Worm (Caenorhabditis elegans) whole organism, L4/young adult: ENCODE results near the gene cest-25.
A peak's percentile ranks its signal among the peaks of the same experiment; 100 is the strongest.
"Not testable (repeated sequence)": the region's sequence is repeated elsewhere in the genome, so short reads cannot be mapped to it uniquely, and the experiment has no call there.

ENCODE experiments used
- W03F9.2 ChIP-seq: fragments of 150-350 bp; optimal IDR thresholded peaks from 2 replicates; lab custom pipeline; 2014; ENCODE audit warnings: missing biosample characterization, missing genetic modification characterization
- dao-5 ChIP-seq: sonication (generic microtip); optimal IDR thresholded peaks from 2 replicates; lab custom pipeline; 2016; ENCODE audit warnings: missing genotype, missing genetic modification characterization, moderate library complexity, missing compliant biosample characterization
- him-1 ChIP-seq: sonication (generic microtip); optimal IDR thresholded peaks from 2 replicates; lab custom pipeline; 2016; ENCODE audit warnings: missing genotype, missing genetic modification reagents, missing genetic modification characterization, missing compliant biosample characterization

The cest-25 gene

DNA sequence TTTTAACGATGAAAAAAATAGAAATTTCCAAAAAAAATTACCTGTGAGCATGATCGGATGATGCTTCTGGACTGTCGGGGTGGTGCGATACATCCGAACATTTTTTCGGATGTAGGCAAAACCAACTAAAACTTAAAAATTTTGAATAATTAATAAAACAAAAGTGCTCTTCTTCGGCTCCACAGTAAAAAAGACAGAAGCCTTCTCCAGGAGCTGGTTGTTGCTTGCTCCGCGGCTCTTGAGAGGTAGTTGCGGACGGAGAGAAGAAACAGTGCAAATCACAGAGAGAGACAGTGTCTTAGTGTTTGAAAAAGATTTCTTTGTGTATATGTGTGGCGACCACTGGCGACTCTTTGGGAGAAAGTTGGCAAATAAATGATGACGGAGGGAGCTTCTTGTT is 16.9 kb upstream of the cest-25 start, which contains the start of gene gldi-9:
Gene gldi-9 (minus strand): TSS at position 101 of the 400 bp plus-strand sequence.
- TF ChIP-seq W03F9.2 (tag; lab: Kevin White, UChicago): no peak
- no peak for TF ChIP-seq dao-5 (tag; lab: Kevin White, UChicago)
- TF ChIP-seq him-1 (tag; lab: Kevin White, UChicago): no peak

DNA sequence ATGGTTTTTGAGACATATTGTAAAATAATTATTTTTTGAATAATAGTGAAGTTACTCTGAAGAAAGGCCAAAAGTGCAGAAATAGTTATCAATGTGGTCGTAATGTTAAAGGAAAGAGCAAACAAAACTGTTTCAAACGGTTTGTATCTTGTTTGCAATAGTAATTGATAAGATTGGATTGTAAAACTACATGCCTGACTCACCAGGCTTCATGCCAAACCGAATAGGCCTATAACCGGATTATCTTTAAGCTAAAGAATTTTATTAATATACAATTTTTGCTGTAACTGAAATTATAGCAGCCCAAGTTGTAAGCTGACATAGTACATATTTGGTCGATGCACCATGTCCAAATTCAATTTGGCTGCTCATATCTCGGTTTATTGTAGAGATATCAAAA is 7.2 kb upstream of the cest-25 start, which contains the start of gene Y71H2AM.14:
Gene Y71H2AM.14 (minus strand): TSS at position 101 of the 400 bp plus-strand sequence.
- TF ChIP-seq dao-5 (tag; lab: Kevin White, UChicago) (no peak), W03F9.2 (tag; lab: Kevin White, UChicago) (no peak)

DNA sequence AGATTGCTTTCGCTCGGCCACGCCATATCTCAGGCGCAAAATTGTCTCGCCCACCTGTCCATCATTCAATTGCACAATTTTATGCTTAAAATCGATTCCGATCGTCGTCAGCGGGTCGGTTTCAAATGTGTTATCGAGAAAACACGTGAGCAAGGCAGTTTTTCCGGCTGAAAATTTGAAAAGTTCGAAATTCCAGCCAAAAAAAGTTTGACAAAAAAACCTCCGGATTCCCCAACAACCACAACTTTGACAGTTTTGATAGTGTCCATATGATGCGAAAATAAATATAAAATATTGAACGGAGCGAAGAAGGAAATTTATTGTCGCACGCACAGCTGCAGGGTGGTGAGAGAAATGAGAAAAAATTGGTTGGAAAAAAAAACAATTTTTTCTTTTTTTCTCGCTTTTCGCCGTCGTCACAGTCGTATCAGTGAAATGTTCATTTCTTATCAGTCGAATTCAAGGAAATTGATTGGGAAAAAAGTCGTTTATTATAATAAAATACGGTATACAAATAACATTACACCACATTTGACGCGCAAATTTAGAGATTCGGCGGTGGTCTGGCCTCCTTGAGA is 5.6 kb downstream of the cest-25 start, which contains the start of gene Y71H2AM.12:
Gene Y71H2AM.12 (minus strand): TSS at position 486 of the 578 bp plus-strand sequence.
- TF ChIP-seq W03F9.2 (tag; lab: Kevin White, UChicago) (no peak), dao-5 (tag; lab: Kevin White, UChicago) (no peak), him-1 (tag; lab: Kevin White, UChicago) (no peak)

DNA sequence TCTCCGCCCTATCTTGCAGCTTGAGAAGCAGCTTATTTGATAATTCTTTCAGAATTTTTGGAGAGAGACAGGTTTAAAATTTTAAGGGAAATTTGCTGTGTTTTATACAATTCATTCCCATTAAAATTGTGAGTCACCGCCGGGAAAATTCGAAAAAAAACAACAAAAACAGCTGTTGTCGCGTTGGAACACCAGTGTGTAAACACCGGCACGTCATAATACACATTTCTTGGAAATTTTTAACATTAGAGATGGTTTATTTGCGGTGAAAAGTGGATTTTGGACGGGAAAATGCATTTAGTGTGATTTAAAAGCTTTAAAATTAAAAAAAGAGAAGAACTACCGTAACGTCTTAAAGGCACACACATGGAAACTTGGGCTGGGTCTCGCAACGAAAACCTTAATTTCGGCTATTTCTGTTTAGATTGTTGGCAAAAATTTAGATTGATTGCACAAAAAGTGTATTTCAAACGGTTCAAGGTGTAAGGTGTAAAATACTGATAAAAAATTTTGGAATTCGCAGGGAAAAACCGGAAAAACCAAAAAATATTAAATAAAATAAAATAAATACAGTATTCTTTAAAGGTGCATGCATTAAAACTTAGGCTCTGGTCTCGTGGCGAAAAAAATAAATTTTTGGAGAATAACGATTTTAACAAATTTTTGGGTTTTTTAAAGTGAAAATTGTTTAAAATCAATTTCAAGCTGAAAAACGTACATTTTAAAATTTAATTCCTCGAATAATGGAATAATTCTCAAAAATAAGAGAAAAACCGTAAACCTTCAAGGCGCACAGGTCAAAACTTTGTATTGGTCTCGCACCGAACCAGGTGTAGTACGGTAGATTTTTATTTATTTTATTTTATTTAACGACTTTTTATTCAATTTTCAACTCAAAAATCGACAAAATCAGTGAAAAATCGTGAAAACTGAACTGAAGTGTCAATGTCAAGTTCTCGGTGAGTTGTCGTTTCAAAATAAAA is 13.8 kb downstream of the cest-25 start, which contains the start of gene cosa-1:
Gene cosa-1 (plus strand): TSS at position 896 of the 983 bp plus-strand sequence.
- TF ChIP-seq dao-5 (tag; lab: Kevin White, UChicago) (no peak), him-1 (tag; lab: Kevin White, UChicago) (no peak), W03F9.2 (tag; lab: Kevin White, UChicago) (no peak)

DNA sequence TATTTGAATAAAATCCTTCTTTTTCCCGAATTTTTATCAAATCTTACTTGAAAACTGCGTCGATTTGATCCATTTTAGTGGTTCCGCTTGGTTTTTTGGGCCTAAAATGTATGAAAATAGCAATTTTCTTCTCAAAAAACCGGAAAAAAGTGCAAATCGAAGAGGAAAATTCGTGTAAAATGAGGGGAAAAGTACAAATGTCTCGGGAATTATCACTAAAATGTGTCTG is 14.4 kb downstream of the cest-25 start, which contains the start of gene Y71H2AM.11:
Gene Y71H2AM.11 (minus strand): TSS at position 101 of the 229 bp plus-strand sequence.
- TF ChIP-seq W03F9.2 (tag; lab: Kevin White, UChicago) (no peak), him-1 (tag; lab: Kevin White, UChicago) (no peak), dao-5 (tag; lab: Kevin White, UChicago) (no peak)

DNA sequence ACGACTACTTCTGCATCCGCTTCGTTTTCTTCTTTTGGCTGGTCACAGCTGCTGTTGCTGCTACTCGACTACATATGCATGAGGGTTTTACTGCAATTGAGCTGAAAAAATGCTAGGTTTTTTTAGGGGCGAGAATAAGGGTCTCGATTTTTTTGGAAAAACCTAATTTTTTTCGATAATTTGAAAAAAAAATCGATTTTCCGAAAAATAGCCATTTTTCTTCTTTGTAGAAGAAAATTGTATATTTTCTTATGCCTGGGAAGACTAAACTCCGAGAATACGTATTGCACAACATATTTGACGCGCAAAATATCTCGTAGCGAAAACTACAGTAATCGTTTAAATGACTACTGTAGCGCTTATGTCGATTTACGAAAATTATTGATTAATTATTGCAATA is 22.8 kb downstream of the cest-25 start, which contains the start of gene tmem-132:
Gene tmem-132 (minus strand): TSS at position 101 of the 400 bp plus-strand sequence.
- TF ChIP-seq him-1 (tag; lab: Kevin White, UChicago) (peak; percentile 22), dao-5 (tag; lab: Kevin White, UChicago) (no peak), W03F9.2 (tag; lab: Kevin White, UChicago) (no peak)

DNA sequence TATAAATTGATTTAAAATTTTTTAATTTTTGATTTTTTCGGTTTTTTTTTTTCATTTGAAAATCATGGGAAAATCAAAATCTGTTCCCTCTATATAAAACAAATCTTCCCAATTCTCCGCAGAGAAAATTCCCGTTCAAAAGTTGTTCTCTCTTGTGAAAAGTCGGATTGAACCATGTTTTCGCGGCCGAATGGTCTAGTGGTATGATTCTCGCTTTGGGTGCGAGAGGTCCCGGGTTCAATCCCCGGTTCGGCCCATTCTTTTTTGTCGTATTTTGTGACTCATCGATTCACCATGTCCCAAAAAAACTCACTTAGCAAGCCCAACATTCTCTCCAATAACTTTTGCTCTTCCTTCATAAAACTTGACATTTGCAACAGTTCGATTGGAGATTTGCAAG is 27.8 kb downstream of the cest-25 start:
- TF ChIP-seq him-1 (tag; lab: Kevin White, UChicago) (no peak), dao-5 (tag; lab: Kevin White, UChicago) (no peak), W03F9.2 (tag; lab: Kevin White, UChicago) (no peak)

DNA sequence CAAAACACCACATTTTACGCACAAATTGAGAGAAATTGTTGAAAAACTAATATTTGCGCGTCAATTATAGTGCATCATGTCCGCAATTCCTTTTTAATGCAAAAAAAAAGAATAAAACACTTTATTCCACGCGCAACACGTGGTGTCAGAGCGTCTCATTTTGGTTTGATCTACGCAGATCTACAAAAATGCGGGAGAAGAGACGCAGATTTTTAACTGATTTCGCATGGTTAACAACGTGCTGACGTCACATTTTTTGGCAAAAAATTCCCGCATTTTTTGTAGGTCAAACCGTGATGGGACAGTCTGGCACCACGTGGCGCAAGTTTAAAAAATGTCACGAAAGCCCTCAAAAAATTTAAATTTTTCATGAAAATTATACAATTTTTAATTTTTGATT is 29.1 kb downstream of the cest-25 start:
- TF ChIP-seq dao-5 (tag; lab: Kevin White, UChicago) (no peak), W03F9.2 (tag; lab: Kevin White, UChicago) (no peak), him-1 (tag; lab: Kevin White, UChicago) (no peak)

DNA sequence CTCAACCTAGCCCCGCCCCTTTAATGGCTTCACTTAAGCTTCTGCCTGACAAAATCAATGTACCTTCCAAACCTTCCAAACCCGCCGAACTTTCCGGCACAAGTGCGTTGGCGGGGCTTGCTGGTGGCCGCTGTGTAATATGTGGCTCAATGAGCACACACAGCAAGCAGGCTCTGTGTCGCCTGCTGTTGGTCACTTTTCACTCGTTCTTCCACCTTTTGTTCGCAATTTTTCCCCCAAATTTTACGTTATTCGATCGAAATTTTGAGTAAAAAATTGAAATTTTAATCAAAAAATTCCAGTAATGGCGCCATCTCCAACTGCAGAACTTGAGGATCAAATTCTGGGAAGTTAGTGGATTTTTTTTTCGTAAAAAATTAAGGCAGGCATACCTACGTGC is 38.7 kb downstream of the cest-25 start, which contains the start of gene set-27:
Gene set-27 (plus strand): TSS at position 301 of the 400 bp plus-strand sequence.
- TF ChIP-seq dao-5 (tag; lab: Kevin White, UChicago): no peak
- TF ChIP-seq W03F9.2 (tag; lab: Kevin White, UChicago): no peak
- no peak for TF ChIP-seq him-1 (tag; lab: Kevin White, UChicago)

DNA sequence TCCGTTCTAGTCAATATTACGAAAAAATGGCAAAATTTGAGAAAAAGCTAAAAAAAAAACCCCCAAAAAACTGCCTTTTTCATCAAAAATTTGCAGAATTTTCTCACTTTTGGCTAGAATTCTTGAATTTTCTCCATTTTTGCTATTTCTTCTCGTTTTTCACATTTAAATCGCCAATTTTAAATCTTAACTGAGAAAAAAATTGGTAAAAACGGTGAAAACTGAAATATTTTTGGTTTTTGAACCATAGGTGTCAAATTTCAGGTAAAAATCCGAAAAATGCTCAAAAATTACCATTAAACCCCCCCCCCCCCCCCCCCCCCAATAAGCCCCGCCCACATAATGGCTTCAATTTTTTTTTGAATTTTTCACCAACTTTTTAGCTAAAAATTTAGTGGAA is 40.0 kb downstream of the cest-25 start, which contains the start of gene cox-6B:
Gene cox-6B (plus strand): TSS at position 301 of the 400 bp plus-strand sequence.
- not testable (repeated sequence) for TF ChIP-seq dao-5, him-1, W03F9.2 (tag; lab: Kevin White, UChicago)

DNA sequence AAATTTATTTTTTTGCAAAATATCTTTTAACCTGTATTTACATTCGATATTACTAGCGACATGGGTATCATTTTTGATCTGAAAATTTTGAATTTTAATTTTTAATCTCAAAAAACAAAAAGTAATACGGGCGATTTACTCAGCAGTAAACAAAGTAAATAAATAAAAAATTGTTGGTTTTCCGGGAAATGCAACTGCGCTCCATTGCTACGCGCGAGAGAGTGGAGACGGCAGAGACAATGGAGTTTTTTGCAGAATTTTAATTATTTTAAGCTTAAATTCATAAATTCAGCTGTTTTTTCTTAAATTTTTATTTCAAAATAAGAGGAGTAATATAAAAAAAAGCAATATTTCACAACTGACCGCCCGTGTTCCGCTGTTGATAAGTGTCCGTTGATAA is 40.6 kb downstream of the cest-25 start, which contains the start of gene slc-30A9:
Gene slc-30A9 (minus strand): TSS at position 78 of the 400 bp plus-strand sequence.
- TF ChIP-seq dao-5 (tag; lab: Kevin White, UChicago) (no peak), W03F9.2 (tag; lab: Kevin White, UChicago) (peak; percentile 24)

DNA sequence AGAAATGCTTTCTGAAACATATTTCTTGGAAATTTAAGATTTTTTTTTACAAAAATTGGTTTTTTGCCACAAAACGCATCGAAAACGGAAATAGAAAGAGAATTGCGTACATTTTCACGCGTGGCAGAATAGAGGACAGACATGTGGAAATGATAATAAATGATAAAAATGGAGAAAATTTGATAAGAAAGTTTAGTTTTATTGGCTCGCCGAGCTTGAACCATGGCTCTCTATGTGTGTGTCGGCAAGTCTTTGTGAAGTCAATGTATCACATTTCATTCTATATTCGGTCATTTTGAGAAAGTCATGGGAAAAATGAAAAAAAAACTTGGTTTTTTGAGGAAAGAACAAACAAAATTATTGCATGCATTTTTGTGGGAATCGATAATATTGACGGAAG is 51.9 kb downstream of the cest-25 start:
- TF ChIP-seq dao-5 (tag; lab: Kevin White, UChicago) (no peak), him-1 (tag; lab: Kevin White, UChicago) (no peak)

DNA sequence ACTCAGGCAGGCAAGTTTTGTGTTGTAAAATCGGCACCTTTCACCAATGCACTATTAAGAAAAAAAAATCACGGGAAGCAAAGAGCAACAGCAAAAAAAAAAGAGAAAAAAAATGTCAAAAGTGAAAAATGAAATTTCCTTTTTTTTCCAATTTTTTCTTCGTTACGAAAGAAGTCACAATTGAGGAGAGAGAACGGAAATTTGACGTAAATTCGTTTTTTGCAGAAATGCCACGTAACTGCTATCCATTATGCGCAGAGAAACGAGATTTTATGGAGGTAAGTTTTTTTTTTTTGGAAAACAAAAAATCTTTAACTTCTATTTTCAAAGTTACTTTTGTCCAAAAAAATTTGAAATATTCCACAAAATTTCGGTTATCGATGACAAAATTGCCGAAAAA is 52.7 kb downstream of the cest-25 start:
- TF ChIP-seq dao-5 (tag; lab: Kevin White, UChicago) (no peak), him-1 (tag; lab: Kevin White, UChicago) (no peak), W03F9.2 (tag; lab: Kevin White, UChicago) (no peak)
